Worm (Caenorhabditis elegans): ENCODE data around the gene clec-234.

DNA sequence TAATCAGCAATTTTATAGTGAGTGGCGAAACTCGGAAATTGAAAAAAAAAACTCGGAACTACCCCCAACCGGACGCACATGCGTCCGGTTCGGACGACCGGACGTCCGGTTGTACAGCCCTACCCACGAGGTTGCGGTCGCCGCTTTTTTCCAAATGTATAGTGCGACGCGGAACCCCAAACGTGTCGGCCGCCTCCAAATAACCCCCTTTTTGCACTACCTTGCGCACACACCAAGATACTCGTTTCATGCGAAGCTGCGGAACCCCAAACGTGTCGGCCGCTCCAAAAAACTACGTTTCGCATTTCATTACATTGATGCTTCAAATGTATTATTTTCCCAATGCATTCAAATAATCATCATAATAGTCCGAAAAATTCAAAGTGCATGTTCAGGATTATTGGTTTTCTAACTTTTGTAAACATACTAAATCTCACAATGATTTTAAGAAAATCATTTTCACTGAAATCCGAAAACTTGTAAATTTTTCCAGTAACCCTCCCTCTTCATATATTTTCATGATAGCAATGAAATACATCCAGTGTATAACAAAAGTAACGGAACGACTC is 38.7 kb upstream of the clec-234 start, which contains the start of gene srw-35:
- TF ChIP-seq unc-62 (GFP tag; optimal IDR thresholded peaks at IDR 0.05) = no peak
- no peak for TF ChIP-seq ama-1 (optimal IDR thresholded peaks at IDR 0.05)
- no peak for TF ChIP-seq mdl-1 (tag; optimal IDR thresholded peaks at IDR 0.05)
- TF ChIP-seq aly-2 (tag; optimal IDR thresholded peaks at IDR 0.05) = no peak
- TF ChIP-seq sma-9 (GFP tag; optimal IDR thresholded peaks at IDR 0.05) = no peak
- TF ChIP-seq sma-9 (tag; optimal IDR thresholded peaks at IDR 0.05) = no peak
- TF ChIP-seq alr-1 (tag; optimal IDR thresholded peaks at IDR 0.05) = no peak
- TF ChIP-seq elt-3 (tag; optimal IDR thresholded peaks at IDR 0.05) = no peak
- no peak for TF ChIP-seq elt-1 (tag; optimal IDR thresholded peaks at IDR 0.05)
- no peak for TF ChIP-seq nhr-77 (tag; optimal IDR thresholded peaks at IDR 0.05)
- TF ChIP-seq nhr-12 (tag; optimal IDR thresholded peaks at IDR 0.05) = no peak
- TF ChIP-seq lin-39 (tag; optimal IDR thresholded peaks at IDR 0.05) = no peak
- no peak for TF ChIP-seq lin-13 (GFP tag; optimal IDR thresholded peaks at IDR 0.05)
